Fruit fly (Drosophila melanogaster) whole organism, embryonic: ENCODE results near the gene CG7386.

ENCODE experiments used
- Atf-2 ChIP-seq: fragments of 200-800 bp; sonication (Bioruptor generic); optimal IDR thresholded peaks from 2 replicates; lab custom pipeline; 2016; ENCODE audit warnings: missing biosample characterization, missing genetic modification characterization
- Blimp-1 ChIP-seq: fragments of 200-800 bp; sonication (Bioruptor generic); optimal IDR thresholded peaks from 3 replicates; lab custom pipeline; 2018; ENCODE audit warnings: missing biosample characterization, missing genetic modification characterization, mild to moderate bottlenecking, moderate library complexity, missing genetic modification reagents
- CG12155 ChIP-seq: fragments of 200-800 bp; sonication (Bioruptor generic); optimal IDR thresholded peaks from 3 replicates; lab custom pipeline; 2016; ENCODE audit warnings: missing biosample characterization, missing genetic modification characterization
- CG1233 ChIP-seq: fragments of 200-800 bp; sonication (Bioruptor generic); optimal IDR thresholded peaks from 4 replicates; lab custom pipeline; 2018; ENCODE audit warnings: missing biosample characterization, mild to moderate bottlenecking, missing genetic modification characterization
- CG12744 ChIP-seq: fragments of 200-800 bp; sonication (Bioruptor generic); optimal IDR thresholded peaks from 2 replicates; lab custom pipeline; 2016; ENCODE audit warnings: missing biosample characterization, missing genetic modification characterization
- CG17385 ChIP-seq: fragments of 200-800 bp; sonication (Bioruptor generic); optimal IDR thresholded peaks from 3 replicates; lab custom pipeline; 2018; ENCODE audit warnings: missing biosample characterization, mild to moderate bottlenecking, missing genetic modification characterization
- CG17912 ChIP-seq: fragments of 200-800 bp; sonication (Bioruptor generic); optimal IDR thresholded peaks from 2 replicates; lab custom pipeline; 2018; ENCODE audit warnings: missing biosample characterization, mild to moderate bottlenecking, missing genetic modification characterization
- CG31388 ChIP-seq: fragments of 200-800 bp; sonication (Bioruptor generic); optimal IDR thresholded peaks from 2 replicates; lab custom pipeline; 2016; ENCODE audit warnings: missing biosample characterization, missing genetic modification characterization
- CG32772 ChIP-seq: fragments of 200-800 bp; sonication (Bioruptor generic); IDR thresholded peaks from 2 replicates; pipeline ENCODE4 v1.3.6; 2022; ENCODE audit warnings: missing biosample characterization, missing genetic modification characterization
- CG6175 ChIP-seq: fragments of 200-800 bp; sonication (Bioruptor generic); IDR thresholded peaks from 3 replicates; pipeline ENCODE4 v1.3.6; 2022; ENCODE audit warnings: missing biosample characterization, missing genetic modification characterization
- CG7745 ChIP-seq: fragments of 200-800 bp; sonication (Bioruptor generic); optimal IDR thresholded peaks from 2 replicates; lab custom pipeline; 2018; ENCODE audit warnings: missing biosample characterization, mild to moderate bottlenecking, missing genetic modification characterization, moderate library complexity
- CG7987 ChIP-seq: fragments of 200-800 bp; sonication (Bioruptor generic); optimal IDR thresholded peaks from 2 replicates; lab custom pipeline; 2018; ENCODE audit warnings: missing biosample characterization, mild to moderate bottlenecking, missing genetic modification characterization, moderate library complexity
- CG8089 ChIP-seq: fragments of 200-800 bp; sonication (Bioruptor generic); optimal IDR thresholded peaks from 3 replicates; lab custom pipeline; 2016; ENCODE audit warnings: missing biosample characterization, missing genetic modification characterization
- CG8281 ChIP-seq: fragments of 200-800 bp; sonication (Bioruptor generic); optimal IDR thresholded peaks from 2 replicates; lab custom pipeline; 2018; ENCODE audit warnings: missing biosample characterization, mild to moderate bottlenecking, missing genetic modification characterization, moderate library complexity
- CG9215 ChIP-seq: fragments of 200-800 bp; sonication (Bioruptor generic); IDR thresholded peaks from 2 replicates; pipeline ENCODE4 v1.3.6; 2022; ENCODE audit warnings: missing biosample characterization, missing genetic modification characterization
- CHES-1-like ChIP-seq: fragments of 200-800 bp; sonication (Bioruptor generic); optimal IDR thresholded peaks from 2 replicates; lab custom pipeline; 2016; ENCODE audit warnings: missing biosample characterization, missing genetic modification characterization
- CkIIα-i1 ChIP-seq: fragments of 200-800 bp; sonication (Bioruptor generic); IDR thresholded peaks from 2 replicates; pipeline ENCODE4 v1.3.6; 2022; ENCODE audit warnings: missing biosample characterization, missing genetic modification characterization
- CoRest ChIP-seq: fragments of 200-800 bp; sonication (Bioruptor generic); optimal IDR thresholded peaks from 3 replicates; lab custom pipeline; 2018; ENCODE audit warnings: missing biosample characterization, mild to moderate bottlenecking, missing genetic modification characterization, moderate library complexity
- Dad ChIP-seq: fragments of 200-800 bp; sonication (Bioruptor generic); optimal IDR thresholded peaks from 3 replicates; lab custom pipeline; 2016; ENCODE audit warnings: missing biosample characterization, missing genetic modification characterization
- E2f2 ChIP-seq: fragments of 200-800 bp; sonication (Bioruptor generic); IDR thresholded peaks from 2 replicates; pipeline ENCODE4 v1.3.6; 2022; ENCODE audit warnings: missing biosample characterization, missing genetic modification characterization
- Elba2 ChIP-seq: fragments of 200-800 bp; sonication (Bioruptor generic); optimal IDR thresholded peaks from 3 replicates; lab custom pipeline; 2016; ENCODE audit warnings: missing biosample characterization, missing genetic modification characterization
- HLH4C ChIP-seq: fragments of 200-800 bp; sonication (Bioruptor generic); IDR thresholded peaks from 3 replicates; pipeline ENCODE4 v1.3.6; 2022; ENCODE audit warnings: missing biosample characterization, missing genetic modification characterization; ENCODE audit not compliant: partially characterized antibody
- Mad ChIP-seq: fragments of 200-800 bp; sonication (Bioruptor generic); optimal IDR thresholded peaks from 2 replicates; lab custom pipeline; 2016; ENCODE audit warnings: missing biosample characterization, missing genetic modification characterization
- Mes4 ChIP-seq: fragments of 200-800 bp; sonication (Bioruptor generic); optimal IDR thresholded peaks from 2 replicates; lab custom pipeline; 2016; ENCODE audit warnings: missing biosample characterization, missing genetic modification characterization
- NC2α ChIP-seq: fragments of 200-800 bp; sonication (Bioruptor generic); optimal IDR thresholded peaks from 2 replicates; lab custom pipeline; 2016; ENCODE audit warnings: missing biosample characterization, missing genetic modification characterization
- Scr ChIP-seq: fragments of 200-800 bp; sonication (Bioruptor generic); IDR thresholded peaks from 2 replicates; pipeline ENCODE4 v1.3.6; 2022; ENCODE audit warnings: missing biosample characterization, missing genetic modification characterization; ENCODE audit not compliant: partially characterized antibody
- Stat92E ChIP-seq, 3 experiments: fragments of >200 bp in 2 of 3; fragments of 200-800 bp in 1 of 3; sonication (Bioruptor generic) in 1 of 3; optimal IDR thresholded peaks; 2 replicates each; lab custom pipeline; 2017 to 2019; ENCODE audit warnings: missing biosample characterization in 3 of 3, missing genetic modification characterization in 3 of 3, mild to moderate bottlenecking in 1 of 3, moderate library complexity in 1 of 3
- Usf ChIP-seq: fragments of 200-800 bp; sonication (Bioruptor generic); optimal IDR thresholded peaks from 2 replicates; lab custom pipeline; 2017; ENCODE audit warnings: missing genotype, missing biosample characterization, missing genetic modification characterization
- ato ChIP-seq: fragments of 200-800 bp; sonication (Bioruptor generic); IDR thresholded peaks from 2 replicates; pipeline ENCODE4 v1.3.6; 2022; ENCODE audit warnings: missing biosample characterization, missing genetic modification characterization; ENCODE audit not compliant: partially characterized antibody
- br ChIP-seq: fragments of >200 bp; optimal IDR thresholded peaks from 2 replicates; lab custom pipeline; 2017
- chn ChIP-seq: fragments of 200-800 bp; sonication (Bioruptor generic); optimal IDR thresholded peaks from 2 replicates; lab custom pipeline; 2016; ENCODE audit warnings: missing biosample characterization, missing genetic modification characterization
- cwo ChIP-seq: fragments of 200-800 bp; sonication (Bioruptor generic); optimal IDR thresholded peaks from 3 replicates; lab custom pipeline; 2017; ENCODE audit warnings: missing biosample characterization, missing genetic modification characterization, mild to moderate bottlenecking, moderate library complexity, missing genetic modification reagents
- exex ChIP-seq: fragments of 200-800 bp; sonication (Bioruptor generic); optimal IDR thresholded peaks from 4 replicates; lab custom pipeline; 2018; ENCODE audit warnings: missing biosample characterization, mild to moderate bottlenecking, missing genetic modification characterization, moderate library complexity
- fd64A ChIP-seq: fragments of 200-800 bp; sonication (Bioruptor generic); optimal IDR thresholded peaks from 3 replicates; lab custom pipeline; 2018; ENCODE audit warnings: missing biosample characterization, mild to moderate bottlenecking, missing genetic modification characterization
- gt ChIP-seq: fragments of 200-800 bp; sonication (Bioruptor generic); IDR thresholded peaks from 2 replicates; pipeline ENCODE4 v1.3.6; 2022; ENCODE audit warnings: missing biosample characterization, missing genetic modification characterization
- h ChIP-seq: fragments of >200 bp; optimal IDR thresholded peaks from 2 replicates; lab custom pipeline; 2017
- lilli ChIP-seq: fragments of 200-800 bp; sonication (Bioruptor generic); optimal IDR thresholded peaks from 3 replicates; lab custom pipeline; 2016; ENCODE audit warnings: missing biosample characterization, missing genetic modification characterization
- luna ChIP-seq: fragments of 200-800 bp; sonication (Bioruptor generic); optimal IDR thresholded peaks from 2 replicates; lab custom pipeline; 2016; ENCODE audit warnings: missing biosample characterization, missing genetic modification characterization
- maf-S ChIP-seq: fragments of 200-800 bp; sonication (Bioruptor generic); optimal IDR thresholded peaks from 2 replicates; lab custom pipeline; 2016; ENCODE audit warnings: missing biosample characterization, missing genetic modification characterization
- pfk ChIP-seq: fragments of 200-800 bp; sonication (Bioruptor generic); optimal IDR thresholded peaks from 2 replicates; lab custom pipeline; 2018; ENCODE audit warnings: missing biosample characterization, mild to moderate bottlenecking, missing genetic modification characterization, moderate library complexity
- pnt ChIP-seq: fragments of 200-800 bp; sonication (Bioruptor generic); optimal IDR thresholded peaks from 3 replicates; lab custom pipeline; 2016; ENCODE audit warnings: missing biosample characterization, missing genetic modification characterization
- pzg ChIP-seq: fragments of 200-800 bp; sonication (Bioruptor generic); optimal IDR thresholded peaks from 3 replicates; lab custom pipeline; 2018; ENCODE audit warnings: missing biosample characterization, mild to moderate bottlenecking, missing genetic modification characterization, moderate library complexity
- row ChIP-seq: fragments of 200-800 bp; sonication (Bioruptor generic); IDR thresholded peaks from 3 replicates; pipeline ENCODE4 v1.3.6; 2022; ENCODE audit warnings: missing biosample characterization, missing genetic modification characterization
- run ChIP-seq: fragments of 200-800 bp; sonication (Bioruptor generic); optimal IDR thresholded peaks from 3 replicates; lab custom pipeline; 2018; ENCODE audit warnings: missing biosample characterization, mild to moderate bottlenecking, missing genetic modification characterization
- sima ChIP-seq: fragments of 200-800 bp; sonication (Bioruptor generic); optimal IDR thresholded peaks from 2 replicates; lab custom pipeline; 2016; ENCODE audit warnings: missing biosample characterization, missing genetic modification characterization
- sqz ChIP-seq: fragments of 200-800 bp; sonication (Bioruptor generic); optimal IDR thresholded peaks from 3 replicates; lab custom pipeline; 2018; ENCODE audit warnings: missing biosample characterization, mild to moderate bottlenecking, missing genetic modification characterization
- trem ChIP-seq: fragments of 200-800 bp; optimal IDR thresholded peaks from 3 replicates; lab custom pipeline; 2019; ENCODE audit warnings: missing biosample characterization, mild to moderate bottlenecking, missing genetic modification characterization, moderate library complexity
- trh ChIP-seq: fragments of 200-800 bp; sonication (Bioruptor generic); optimal IDR thresholded peaks from 2 replicates; lab custom pipeline; 2016; ENCODE audit warnings: missing biosample characterization, missing genetic modification characterization
- vvl ChIP-seq: fragments of 200-800 bp; sonication (Bioruptor generic); IDR thresholded peaks from 2 replicates; pipeline ENCODE4 v1.3.6; 2022; ENCODE audit warnings: missing biosample characterization, missing genetic modification characterization

CG7386 gene

DNA sequence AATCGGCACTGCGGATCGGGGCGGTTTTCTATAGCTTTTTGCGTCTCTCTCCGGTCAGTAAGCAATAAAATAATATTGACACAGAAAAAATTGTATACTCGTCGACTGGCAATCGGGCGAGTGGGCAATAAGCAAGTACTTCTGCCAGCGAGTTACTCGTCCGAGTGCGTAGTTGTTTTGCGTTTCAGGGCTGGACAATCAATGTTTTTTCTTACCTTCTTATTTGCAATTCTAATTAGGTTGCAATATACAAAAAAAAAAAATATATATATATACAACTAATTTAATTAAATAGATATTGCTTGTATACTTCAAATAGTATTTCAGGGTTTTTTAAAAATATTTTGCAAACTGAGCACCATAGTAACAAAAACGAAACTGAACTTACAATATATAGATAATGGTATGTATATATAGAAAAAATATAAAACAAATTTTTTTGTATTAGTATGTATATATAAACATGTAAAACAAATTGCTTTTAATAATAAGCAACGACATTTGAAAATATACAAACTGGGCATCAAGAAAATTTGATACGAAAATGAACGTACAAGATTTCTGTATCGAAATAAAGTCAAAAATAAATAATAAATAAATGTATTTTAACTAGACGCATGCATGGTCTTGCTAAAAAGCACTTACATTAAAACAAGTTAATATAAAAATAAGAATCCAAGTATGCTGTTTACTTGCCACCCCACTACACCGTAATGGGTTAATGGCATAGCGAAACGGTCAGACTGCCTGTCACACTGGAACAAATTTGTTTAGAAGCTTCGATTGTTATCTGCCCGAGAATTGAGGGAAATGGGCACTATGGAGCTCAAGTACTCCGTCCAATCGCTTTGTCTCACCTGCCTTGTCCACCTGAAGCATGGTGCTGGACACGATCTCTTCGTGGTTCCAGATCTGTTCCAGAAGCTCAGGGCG, at the start of gene CG7386, which contains the start of gene D19A (continued):
- TF ChIP-seq CG12155 (GFP tag; lab: Kevin White, UChicago) (peak; percentile 100), CkIIα-i1 (GFP tag; lab: Robert Waterston, UW) (no peak), gt (GFP tag; lab: Robert Waterston, UW) (no peak), Scr (no peak), ato (GFP tag; lab: Robert Waterston, UW) (no peak), CG6175 (GFP tag; lab: Robert Waterston, UW) (no peak), chn (GFP tag; lab: Kevin White, UChicago) (peak; percentile 64), Usf (GFP tag; lab: Kevin White, UChicago) (no peak), NC2α (GFP tag; lab: Kevin White, UChicago) (no peak), cwo (peak; percentile 46), Elba2 (GFP tag; lab: Kevin White, UChicago) (peak; percentile 97), pnt (GFP tag; lab: Kevin White, UChicago) (peak; percentile 39), pzg (peak; percentile 32), sima (GFP tag; lab: Kevin White, UChicago) (no peak), Dad (GFP tag; lab: Kevin White, UChicago) (no peak), CG9215 (GFP tag; lab: Robert Waterston, UW) (peak; percentile 22; the same call in 1 of the 2 replicates), Stat92E (GFP tag; optimal IDR thresholded peaks at IDR 0.05; lab: Kevin White, UChicago) (no peak), lilli (peak; percentile 70), Blimp-1 (GFP tag; lab: Kevin White, UChicago) (peak; percentile 48), CoRest (tag; lab: Kevin White, UChicago) (peak; percentile 70), CG7987 (GFP tag; lab: Kevin White, UChicago) (peak; percentile 30), trem (peak; percentile 36), CG1233 (GFP tag; lab: Kevin White, UChicago) (peak; percentile 41), br (no peak), exex (no peak), maf-S (GFP tag; lab: Kevin White, UChicago) (peak; percentile 29), row (GFP tag; lab: Robert Waterston, UW) (peak; percentile 93), Mes4 (GFP tag; lab: Kevin White, UChicago) (no peak), run (tag; lab: Kevin White, UChicago) (no peak), CG7745 (tag; lab: Kevin White, UChicago) (no peak), trh (GFP tag; lab: Kevin White, UChicago) (no peak), CG17912 (no peak), Mad (GFP tag; lab: Kevin White, UChicago) (peak; percentile 16), sqz (GFP tag; lab: Kevin White, UChicago) (peak; percentile 88), CHES-1-like (GFP tag; lab: Kevin White, UChicago) (peak; percentile 22), vvl (GFP tag; lab: Robert Waterston, UW) (peak; percentile 97), CG12744 (GFP tag; lab: Kevin White, UChicago) (no peak), fd64A (no peak), h (lab: Kevin White, UChicago) (no peak), E2f2 (GFP tag; lab: Robert Waterston, UW) (no peak; the same call in 1 of the 2 replicates), Atf-2 (peak; percentile 41), CG8089 (GFP tag; lab: Kevin White, UChicago) (peak; percentile 18), CG32772 (GFP tag; lab: Robert Waterston, UW) (peak; percentile 46; the same call in 1 of the 2 replicates), CG8281 (tag; lab: Kevin White, UChicago) (no peak), pfk (no peak), HLH4C (GFP tag; lab: Robert Waterston, UW) (peak; percentile 51; the same call in 2 of the 3 replicates), luna (GFP tag; lab: Kevin White, UChicago) (no peak), CG17385 (GFP tag; lab: Kevin White, UChicago) (peak; percentile 28), CG31388 (no peak)
